Worm (Caenorhabditis elegans) whole organism, L4/young adult: ENCODE results near the gene set-5.

Source experiments
- W03F9.2 ChIP-seq: fragments of 150-350 bp; optimal IDR thresholded peaks from 2 replicates; lab custom pipeline; 2014; ENCODE audit warnings: missing biosample characterization, missing genetic modification characterization
- dao-5 ChIP-seq: sonication (generic microtip); optimal IDR thresholded peaks from 2 replicates; lab custom pipeline; 2016; ENCODE audit warnings: missing genotype, missing genetic modification characterization, moderate library complexity, missing compliant biosample characterization
- him-1 ChIP-seq: sonication (generic microtip); optimal IDR thresholded peaks from 2 replicates; lab custom pipeline; 2016; ENCODE audit warnings: missing genotype, missing genetic modification reagents, missing genetic modification characterization, missing compliant biosample characterization

DNA sequence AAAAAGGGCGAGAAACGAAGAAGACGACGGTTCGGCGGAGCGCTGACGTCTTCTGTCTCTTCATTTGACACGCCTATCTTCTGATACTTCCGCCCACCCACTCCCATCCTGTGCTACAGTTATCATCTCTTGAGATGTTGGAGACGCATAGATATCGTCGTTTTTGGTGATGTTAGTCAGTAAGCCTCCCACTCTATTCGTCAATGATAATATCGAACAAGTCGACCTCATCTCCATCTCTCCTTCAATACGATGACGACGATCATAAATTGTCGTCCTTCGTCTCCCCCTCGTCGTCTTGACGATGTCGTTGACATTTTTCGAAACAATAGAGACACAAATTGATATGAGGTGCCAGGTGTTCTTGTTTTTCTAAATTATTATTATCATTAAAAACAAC is 40.6 kb upstream of the set-5 start, which contains the start of gene slc-25A29:
- TF ChIP-seq dao-5 (tag; lab: Kevin White, UChicago) (no peak), W03F9.2 (tag; lab: Kevin White, UChicago) (no peak), him-1 (tag; lab: Kevin White, UChicago) (no peak)
